Worm (Caenorhabditis elegans) whole organism, L2 larva: ENCODE measurements around the gene E02H1.5.

ENCODE experiments used
- Y55F3AM.14 ChIP-seq: fragments of 200-800 bp; sonication (Bioruptor generic); optimal IDR thresholded peaks from 2 replicates; lab custom pipeline; 2018; ENCODE audit warnings: mild to moderate bottlenecking, missing genetic modification characterization, missing compliant biosample characterization
- unc-62 ChIP-seq: fragments of 150-350 bp; optimal IDR thresholded peaks from 2 replicates; lab custom pipeline; 2014; ENCODE audit warnings: missing biosample characterization, missing genetic modification reagents, missing genetic modification characterization

DNA sequence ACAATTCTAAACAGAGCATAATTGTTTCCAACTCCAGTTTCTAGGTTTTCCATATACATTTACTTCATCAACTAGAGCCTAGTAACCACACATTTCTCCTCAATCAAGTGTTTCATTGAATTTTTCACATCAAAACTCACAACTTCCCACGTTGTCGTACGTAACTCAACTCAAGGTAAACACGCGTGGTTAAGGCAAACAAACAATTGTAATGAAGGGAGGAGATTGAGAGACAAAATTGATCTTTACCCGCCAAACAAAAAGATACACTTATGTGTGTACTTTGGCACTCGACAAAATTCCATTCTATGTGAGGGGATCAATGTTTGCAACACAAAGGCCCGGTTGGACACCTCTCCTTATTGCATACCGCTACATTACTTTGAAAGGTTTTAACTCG, 10.3 kb downstream of the E02H1.5 start, which contains the start of gene nhr-19:
- TF ChIP-seq Y55F3AM.14 (GFP tag; lab: Kevin White, UChicago), result no peak
- no peak for TF ChIP-seq unc-62 (GFP tag; lab: Kevin White, UChicago)
